Worm (Caenorhabditis elegans) whole organism, early embryonic: ENCODE data around the gene C05B5.8.

Experiments
- B0310.2 ChIP-seq: sonication (generic microtip); optimal IDR thresholded peaks from 2 replicates; lab custom pipeline; 2016; ENCODE audit warnings: mild to moderate bottlenecking, missing genetic modification characterization, missing compliant biosample characterization
- aly-1 ChIP-seq: sonication (generic microtip); optimal IDR thresholded peaks from 2 replicates; lab custom pipeline; 2016; ENCODE audit warnings: missing genetic modification characterization, missing compliant biosample characterization
- ama-1 ChIP-seq: fragments of 150-350 bp; optimal IDR thresholded peaks from 2 replicates; lab custom pipeline; 2014
- ceh-13 ChIP-seq: fragments of 200-800 bp; sonication (Bioruptor generic); optimal IDR thresholded peaks from 2 replicates; lab custom pipeline; 2018; ENCODE audit warnings: mild to moderate bottlenecking, missing genetic modification characterization, missing compliant biosample characterization
- hmbx-1 ChIP-seq: sonication (generic microtip); optimal IDR thresholded peaks from 2 replicates; lab custom pipeline; 2016; ENCODE audit warnings: mild to moderate bottlenecking, missing genetic modification characterization, missing compliant biosample characterization
- pes-1 ChIP-seq: fragments of 200-800 bp; sonication (Bioruptor generic); IDR thresholded peaks from 2 replicates; pipeline ENCODE4 v1.3.6; 2022; ENCODE audit warnings: missing genetic modification reagents, missing genetic modification characterization, missing compliant biosample characterization
- scrt-1 ChIP-seq: fragments of 200-800 bp; sonication (Bioruptor generic); IDR thresholded peaks from 2 replicates; pipeline ENCODE4 v1.3.6; 2022; ENCODE audit warnings: missing genetic modification characterization, missing compliant biosample characterization
- tbx-11 ChIP-seq: fragments of 200-800 bp; sonication (Bioruptor generic); IDR thresholded peaks from 2 replicates; pipeline ENCODE4 v1.3.6; 2022; ENCODE audit warnings: missing genetic modification characterization, missing compliant biosample characterization
- tbx-37 ChIP-seq: fragments of 200-800 bp; sonication (Bioruptor generic); conservative IDR thresholded peaks from 2 replicates; pipeline ENCODE4 v1.3.6; 2022; ENCODE audit warnings: missing genetic modification reagents, missing genetic modification characterization, missing compliant biosample characterization

DNA sequence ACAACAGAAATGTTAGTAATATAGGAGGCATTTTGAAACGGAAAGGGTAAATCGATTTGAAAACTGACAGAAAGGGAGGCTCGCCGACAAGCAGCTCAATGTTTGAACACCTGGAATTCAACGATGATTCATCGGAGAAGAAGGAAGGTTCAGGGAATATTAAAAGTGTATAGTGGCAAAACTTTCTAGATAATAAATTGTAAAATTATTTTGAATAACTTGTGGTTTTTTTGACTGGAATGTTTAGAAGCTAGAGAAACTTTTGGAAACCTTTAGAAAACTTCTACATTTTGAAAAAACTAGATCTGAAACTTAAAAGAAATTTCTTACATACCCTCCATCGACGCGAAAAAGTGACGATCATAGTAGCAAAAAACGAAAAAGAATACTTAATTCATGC lies 8.7 kb downstream of the C05B5.8 start, which contains the start of gene pqn-8:
- TF ChIP-seq aly-1 (tag; lab: Kevin White, UChicago) (no peak), hmbx-1 (tag; lab: Kevin White, UChicago) (no peak), ama-1 (no peak), scrt-1 (GFP tag; lab: Robert Waterston, UW) (no peak), ceh-13 (GFP tag; lab: Kevin White, UChicago) (no peak), B0310.2 (tag; lab: Kevin White, UChicago) (no peak), pes-1 (GFP tag; lab: Robert Waterston, UW) (no peak), tbx-11 (GFP tag; lab: Robert Waterston, UW) (no peak), tbx-37 (GFP tag; lab: Robert Waterston, UW) (no peak)
